Worm (Caenorhabditis elegans) whole organism, late embryonic: Measurements from ENCODE around the gene F44E5.1.

ENCODE experiments used
- gmeb-2 ChIP-seq: sonication (generic microtip); optimal IDR thresholded peaks from 2 replicates; lab custom pipeline; 2016; ENCODE audit warnings: missing genetic modification characterization, inconsistent platforms, missing compliant biosample characterization
- nhr-11 ChIP-seq: fragments of 150-350 bp; optimal IDR thresholded peaks from 2 replicates; lab custom pipeline; 2014; ENCODE audit warnings: missing biosample characterization, missing genetic modification characterization
- pha-4 ChIP-seq: fragments of 150-350 bp; optimal IDR thresholded peaks from 2 replicates; lab custom pipeline; 2018; ENCODE audit warnings: missing biosample characterization, missing genetic modification reagents, missing genetic modification characterization
- syd-9 ChIP-seq: sonication (generic microtip); optimal IDR thresholded peaks from 2 replicates; lab custom pipeline; 2016; ENCODE audit warnings: mild to moderate bottlenecking, missing genetic modification characterization, moderate library complexity, missing compliant biosample characterization
- unc-86 ChIP-seq: sonication (generic microtip); optimal IDR thresholded peaks from 2 replicates; lab custom pipeline; 2016; ENCODE audit warnings: missing genetic modification characterization, missing compliant biosample characterization

ce11 chrII:11729757-11730535 is 44.4 kb downstream of the F44E5.1 start:
- TF ChIP-seq gmeb-2 (tag; lab: Kevin White, UChicago) (no peak), syd-9 (tag; lab: Kevin White, UChicago) (no peak), nhr-11 (tag; lab: Kevin White, UChicago) (no peak), unc-86 (tag; lab: Kevin White, UChicago) (no peak), pha-4 (no peak)
